Fruit fly (Drosophila melanogaster) whole organism, pupa: Measurements from ENCODE around the gene CG31493.

ENCODE experiments used
- CG10348 ChIP-seq: fragments of 200-800 bp; sonication (Bioruptor generic); IDR thresholded peaks from 2 replicates; pipeline ENCODE4 v1.3.6; 2022; ENCODE audit warnings: missing biosample characterization, missing genetic modification characterization
- CG12605 ChIP-seq: fragments of 200-800 bp; sonication (Bioruptor generic); IDR thresholded peaks from 2 replicates; pipeline ENCODE4 v1.3.6; 2022; ENCODE audit warnings: missing biosample characterization, missing genetic modification characterization
- CG13204 ChIP-seq: fragments of 200-800 bp; sonication (Bioruptor generic); optimal IDR thresholded peaks from 2 replicates; lab custom pipeline; 2018; ENCODE audit warnings: missing biosample characterization, mild to moderate bottlenecking, missing genetic modification characterization, moderate library complexity
- CG14655 ChIP-seq: fragments of 200-800 bp; sonication (Bioruptor generic); optimal IDR thresholded peaks from 3 replicates; lab custom pipeline; 2017; ENCODE audit warnings: mild to moderate bottlenecking, missing biosample characterization, missing genetic modification reagents, missing genetic modification characterization
- CG15710 ChIP-seq: fragments of 200-800 bp; sonication (Bioruptor generic); optimal IDR thresholded peaks from 2 replicates; lab custom pipeline; 2018; ENCODE audit warnings: missing biosample characterization, mild to moderate bottlenecking, missing genetic modification characterization, moderate library complexity
- CG17806 ChIP-seq: fragments of 200-800 bp; sonication (Bioruptor generic); optimal IDR thresholded peaks from 2 replicates; lab custom pipeline; 2018; ENCODE audit warnings: missing biosample characterization, mild to moderate bottlenecking, missing genetic modification characterization, moderate library complexity
- CG32121 ChIP-seq: fragments of 200-800 bp; sonication (Bioruptor generic); IDR thresholded peaks from 2 replicates; pipeline ENCODE4 v1.3.6; 2022; ENCODE audit warnings: missing biosample characterization, missing genetic modification characterization
- CG34367 ChIP-seq: fragments of 200-800 bp; sonication (Bioruptor generic); optimal IDR thresholded peaks from 2 replicates; lab custom pipeline; 2018; ENCODE audit warnings: missing biosample characterization, mild to moderate bottlenecking, missing genetic modification characterization
- CG4496 ChIP-seq: fragments of 200-800 bp; sonication (Bioruptor generic); IDR thresholded peaks from 3 replicates; pipeline ENCODE4 v1.3.6; 2022; ENCODE audit warnings: missing biosample characterization, missing genetic modification characterization
- CG8159 ChIP-seq: fragments of 200-800 bp; sonication (Bioruptor generic); optimal IDR thresholded peaks from 3 replicates; lab custom pipeline; 2018; ENCODE audit warnings: missing biosample characterization, mild to moderate bottlenecking, missing genetic modification characterization, moderate library complexity
- CG8301 ChIP-seq: fragments of 200-800 bp; sonication (Bioruptor generic); optimal IDR thresholded peaks from 2 replicates; lab custom pipeline; 2018; ENCODE audit warnings: missing biosample characterization, mild to moderate bottlenecking, missing genetic modification characterization
- CG9948 ChIP-seq: fragments of 200-800 bp; sonication (Bioruptor generic); optimal IDR thresholded peaks from 2 replicates; lab custom pipeline; 2018; ENCODE audit warnings: missing biosample characterization, mild to moderate bottlenecking, missing genetic modification characterization, moderate library complexity
- D1 ChIP-seq: fragments of 200-800 bp; sonication (Bioruptor generic); optimal IDR thresholded peaks from 2 replicates; lab custom pipeline; 2018; ENCODE audit warnings: missing biosample characterization, mild to moderate bottlenecking, missing genetic modification characterization, moderate library complexity
- EcR ChIP-seq: fragments of 200-800 bp; sonication (Bioruptor generic); optimal IDR thresholded peaks from 3 replicates; lab custom pipeline; 2019; ENCODE audit warnings: missing biosample characterization, missing genetic modification characterization, mild to moderate bottlenecking, moderate library complexity, missing genetic modification reagents
- Ets98B ChIP-seq: fragments of 200-800 bp; sonication (Bioruptor generic); IDR thresholded peaks from 2 replicates; pipeline ENCODE4 v1.3.6; 2022; ENCODE audit warnings: missing biosample characterization, missing genetic modification characterization
- Pif1A ChIP-seq: fragments of 200-800 bp; sonication (Bioruptor generic); optimal IDR thresholded peaks from 3 replicates; lab custom pipeline; 2016; ENCODE audit warnings: missing biosample characterization, missing genetic modification characterization
- Pif1B ChIP-seq: fragments of 200-800 bp; sonication (Bioruptor generic); optimal IDR thresholded peaks from 3 replicates; lab custom pipeline; 2016; ENCODE audit warnings: missing biosample characterization, missing genetic modification characterization
- Snoo ChIP-seq: fragments of 200-800 bp; sonication (Bioruptor generic); optimal IDR thresholded peaks from 3 replicates; lab custom pipeline; 2017; ENCODE audit warnings: missing biosample characterization, mild to moderate bottlenecking, missing genetic modification characterization, inconsistent platforms
- fd96Ca ChIP-seq: fragments of 200-800 bp; sonication (Bioruptor generic); IDR thresholded peaks from 3 replicates; pipeline ENCODE4 v1.3.6; 2022; ENCODE audit warnings: missing biosample characterization, missing genetic modification characterization
- gl ChIP-seq: fragments of 200-800 bp; sonication (Bioruptor generic); optimal IDR thresholded peaks from 2 replicates; lab custom pipeline; 2018; ENCODE audit warnings: missing biosample characterization, mild to moderate bottlenecking, missing genetic modification characterization
- rn ChIP-seq: fragments of 200-800 bp; sonication (Bioruptor generic); IDR thresholded peaks from 2 replicates; pipeline ENCODE4 v1.3.6; 2022; ENCODE audit warnings: missing biosample characterization, missing genetic modification characterization

CG31493 gene

DNA sequence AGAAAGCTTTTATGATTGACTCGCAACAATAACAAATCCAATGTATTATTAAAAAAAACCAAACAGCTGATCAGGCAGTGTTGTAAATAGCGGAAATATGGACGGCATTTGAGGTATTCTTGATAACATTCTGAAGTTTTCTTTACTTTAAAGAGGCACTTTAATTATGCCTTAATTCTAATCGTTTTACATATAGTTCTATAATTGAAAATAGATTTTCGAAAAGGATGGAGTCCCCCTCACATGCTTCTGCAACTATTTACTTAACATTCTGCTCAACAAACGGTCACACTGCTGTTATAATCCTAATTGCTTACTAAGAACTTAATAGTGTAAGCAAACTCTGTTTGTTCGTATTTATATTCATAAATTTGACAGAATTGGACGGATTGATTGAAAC lies 3.4 kb upstream of the CG31493 start, which contains the start of gene CG10068:
TSS of gene CG10068 (minus strand) at position 62 of the 400 bp plus-strand sequence.
- TF ChIP-seq CG13204 (GFP tag; lab: Kevin White, UChicago): no peak
- peak; percentile 61 for TF ChIP-seq CG34367 (tag; lab: Kevin White, UChicago)
- TF ChIP-seq CG32121 (GFP tag; lab: Robert Waterston, UW): peak; percentile 77
- TF ChIP-seq fd96Ca (GFP tag; lab: Robert Waterston, UW): no peak
- peak; percentile 80 for TF ChIP-seq CG17806 (tag; lab: Kevin White, UChicago)
- TF ChIP-seq rn (GFP tag; lab: Robert Waterston, UW): peak; percentile 79
- peak; percentile 67 for TF ChIP-seq CG9948 (tag; lab: Kevin White, UChicago)
- TF ChIP-seq Ets98B (GFP tag; lab: Robert Waterston, UW): peak; percentile 91
- TF ChIP-seq Snoo: peak; percentile 75
- TF ChIP-seq CG15710 (tag; lab: Kevin White, UChicago): peak; percentile 80
- TF ChIP-seq Pif1B: peak; percentile 84
- peak; percentile 56 for TF ChIP-seq gl (tag; lab: Kevin White, UChicago)
- peak; percentile 76 for TF ChIP-seq Pif1A (GFP tag; lab: Kevin White, UChicago)
- TF ChIP-seq CG14655: no peak
- peak; percentile 10 for TF ChIP-seq D1 (tag; lab: Kevin White, UChicago)
- TF ChIP-seq CG8301 (tag; lab: Kevin White, UChicago): peak; percentile 78
- TF ChIP-seq CG10348 (GFP tag; lab: Robert Waterston, UW): no peak
- TF ChIP-seq CG4496 (GFP tag; lab: Robert Waterston, UW): peak; percentile 93; the same call in 2 of the 3 replicates
- peak; percentile 77 for TF ChIP-seq CG8159 (tag; lab: Kevin White, UChicago)
- peak; percentile 76 for TF ChIP-seq CG12605 (GFP tag; lab: Robert Waterston, UW)
- TF ChIP-seq, all 21 proteins: peak for 16

DNA sequence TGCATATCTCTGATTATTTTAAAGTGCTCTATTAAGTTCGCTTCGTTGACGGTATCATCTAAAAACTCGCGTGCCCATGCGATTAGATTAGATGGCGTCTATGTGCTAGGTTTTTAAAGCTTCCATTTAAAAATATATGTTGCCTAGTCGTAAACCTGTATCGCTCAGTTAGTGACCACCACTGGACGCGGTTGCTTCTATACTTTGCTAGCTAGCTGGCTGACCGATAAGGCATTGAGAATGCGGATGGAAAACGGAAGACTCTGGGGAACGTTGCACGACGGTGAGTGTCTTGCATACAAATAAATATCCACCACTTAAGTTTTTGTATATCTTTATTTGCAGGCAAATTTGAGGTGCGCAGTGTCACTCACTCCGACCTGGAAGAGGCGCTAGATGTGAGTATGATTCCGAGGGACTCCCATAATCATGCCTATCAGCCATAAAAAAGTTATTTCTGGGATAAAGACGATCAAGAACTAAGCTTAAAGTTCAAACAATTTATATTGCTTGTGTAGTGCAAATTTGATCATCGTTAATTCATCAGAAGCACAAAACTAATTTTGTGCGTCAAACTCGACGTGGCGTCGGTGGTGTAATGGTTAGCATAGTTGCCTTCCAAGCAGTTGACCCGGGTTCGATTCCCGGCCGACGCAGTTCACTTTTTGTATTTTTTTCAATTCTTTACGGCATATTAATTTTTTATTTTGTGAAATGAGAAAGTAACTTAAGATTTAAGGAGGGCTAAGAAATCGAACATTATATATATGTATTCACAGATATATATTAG lies 1.9 kb upstream of the CG31493 start, which contains the start of gene CG31248:
TSS of gene CG31248 (plus strand) at position 41 of the 790 bp plus-strand sequence.
- TF ChIP-seq CG12605 (GFP tag; lab: Robert Waterston, UW): peak; percentile 21; the same call in 1 of the 2 replicates
- TF ChIP-seq D1 (tag; lab: Kevin White, UChicago): no peak

DNA sequence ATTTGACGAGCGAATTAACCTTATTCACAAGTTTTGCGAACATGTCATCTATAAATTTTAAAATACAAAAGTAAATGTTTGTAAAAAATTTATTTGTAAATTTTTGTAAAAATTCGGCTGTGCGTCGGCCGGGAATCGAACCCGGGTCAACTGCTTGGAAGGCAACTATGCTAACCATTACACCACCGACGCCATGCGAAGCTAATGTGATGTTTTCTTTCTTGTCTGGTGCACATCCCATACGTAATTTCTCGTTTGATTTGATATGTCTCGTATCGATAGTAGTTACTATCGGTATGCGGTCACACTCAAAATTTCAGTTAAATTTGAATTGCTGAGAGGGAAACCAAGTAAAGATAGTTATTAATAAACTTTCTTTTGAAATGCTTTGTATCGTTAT lies 533 bp upstream of the CG31493 start:
- TF ChIP-seq D1 (tag; lab: Kevin White, UChicago): peak; percentile 41
- no peak for TF ChIP-seq CG9948 (tag; lab: Kevin White, UChicago)

DNA sequence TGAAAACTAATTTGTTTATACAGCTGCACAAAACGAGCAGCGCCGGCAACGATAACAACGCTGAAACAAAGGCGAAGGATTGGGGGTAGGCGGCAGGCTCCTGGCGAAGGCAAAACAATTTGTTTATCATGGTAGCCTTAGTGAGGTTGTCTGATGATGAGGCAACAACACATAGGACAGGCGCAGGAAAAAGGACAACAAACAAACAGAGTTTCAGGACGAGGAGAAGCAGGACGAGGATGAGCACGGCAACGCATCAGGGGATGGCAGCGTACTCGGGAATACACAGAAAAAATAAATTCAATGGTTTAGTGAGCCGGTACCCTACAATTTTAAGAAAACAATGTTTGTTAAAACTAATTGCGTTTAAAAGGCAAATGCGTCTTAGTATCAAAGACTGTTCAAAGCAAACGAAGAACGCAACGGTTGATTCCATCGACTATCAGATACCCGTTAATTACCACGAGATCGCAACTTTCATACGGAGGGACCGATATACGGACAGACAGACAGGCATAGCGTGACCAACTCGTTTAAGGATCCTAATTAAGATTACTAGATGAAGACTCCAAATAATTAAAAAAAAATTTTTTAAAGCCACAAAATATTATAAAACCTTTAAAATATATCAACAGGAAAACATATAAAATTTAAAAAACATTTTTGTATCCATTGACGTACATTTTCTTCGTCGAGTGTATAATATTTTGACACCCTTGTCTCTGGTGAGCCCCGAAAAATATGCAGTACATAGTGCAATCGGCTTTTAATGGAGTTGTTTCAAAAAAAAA lies 3.5 kb downstream of the CG31493 start:
- TF ChIP-seq Pif1A (GFP tag; lab: Kevin White, UChicago): no peak
- TF ChIP-seq CG8159 (tag; lab: Kevin White, UChicago): no peak
- no peak for TF ChIP-seq CG32121 (GFP tag; lab: Robert Waterston, UW)
- TF ChIP-seq Snoo: no peak
- no peak for TF ChIP-seq CG4496 (GFP tag; lab: Robert Waterston, UW)
- TF ChIP-seq CG8301 (tag; lab: Kevin White, UChicago): no peak
- TF ChIP-seq EcR (GFP tag; lab: Kevin White, UChicago): no peak
- TF ChIP-seq CG13204 (GFP tag; lab: Kevin White, UChicago): no peak
- TF ChIP-seq CG12605 (GFP tag; lab: Robert Waterston, UW): no peak
- no peak for TF ChIP-seq Pif1B
- TF ChIP-seq CG15710 (tag; lab: Kevin White, UChicago): no peak
- no peak for TF ChIP-seq rn (GFP tag; lab: Robert Waterston, UW)
- no peak for TF ChIP-seq gl (tag; lab: Kevin White, UChicago)
- TF ChIP-seq, all 21 proteins: peak for 0

DNA sequence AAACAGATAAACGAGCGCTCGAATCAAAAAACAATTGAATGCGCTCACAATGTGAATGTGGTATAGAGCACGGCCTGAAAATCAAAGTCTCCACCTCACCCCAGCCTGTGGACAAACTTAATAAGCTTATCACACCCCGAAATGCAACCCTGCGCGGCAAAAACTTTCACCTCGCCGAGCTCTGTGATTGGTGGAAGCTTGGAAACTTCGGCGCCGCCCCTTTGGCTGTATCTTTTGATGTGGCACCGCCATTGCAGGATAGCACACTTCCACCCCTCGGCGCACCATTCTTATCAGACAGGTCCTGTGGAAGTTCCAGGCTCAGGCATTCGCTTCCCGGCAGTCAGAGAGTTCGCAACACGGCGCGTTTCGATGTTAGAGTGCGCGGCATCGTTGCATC lies 4.5 kb downstream of the CG31493 start, which contains the start of gene Fer1:
TSS of gene Fer1 (plus strand) at position 326 of the 400 bp plus-strand sequence.
- TF ChIP-seq Snoo (no peak), CG15710 (tag; lab: Kevin White, UChicago) (no peak), EcR (GFP tag; lab: Kevin White, UChicago) (no peak), CG34367 (tag; lab: Kevin White, UChicago) (no peak), Pif1B (no peak), gl (tag; lab: Kevin White, UChicago) (no peak), CG8301 (tag; lab: Kevin White, UChicago) (no peak), CG8159 (tag; lab: Kevin White, UChicago) (no peak), D1 (tag; lab: Kevin White, UChicago) (no peak), rn (GFP tag; lab: Robert Waterston, UW) (no peak), CG10348 (GFP tag; lab: Robert Waterston, UW) (no peak), CG9948 (tag; lab: Kevin White, UChicago) (no peak), CG13204 (GFP tag; lab: Kevin White, UChicago) (no peak), CG17806 (tag; lab: Kevin White, UChicago) (no peak), CG12605 (GFP tag; lab: Robert Waterston, UW) (no peak), Ets98B (GFP tag; lab: Robert Waterston, UW) (no peak), Pif1A (GFP tag; lab: Kevin White, UChicago) (no peak), fd96Ca (GFP tag; lab: Robert Waterston, UW) (no peak)
- TF ChIP-seq, all 21 proteins: peak for 0
